Fruit fly (Drosophila melanogaster) whole organism, adult: ENCODE data around the gene CG17075.

ENCODE experiments used
- CG12768 ChIP-seq: fragments of 200-800 bp; sonication (Bioruptor generic); optimal IDR thresholded peaks from 2 replicates; lab custom pipeline; 2017; ENCODE audit warnings: missing biosample characterization, missing genetic modification characterization, mild to moderate bottlenecking, moderate library complexity, missing genetic modification reagents
- CG14711 ChIP-seq: fragments of 200-800 bp; sonication (Bioruptor generic); optimal IDR thresholded peaks from 2 replicates; lab custom pipeline; 2018; ENCODE audit warnings: missing biosample characterization, mild to moderate bottlenecking, missing genetic modification characterization, moderate library complexity
- CG1620 ChIP-seq: fragments of 200-800 bp; sonication (Bioruptor generic); optimal IDR thresholded peaks from 2 replicates; lab custom pipeline; 2016; ENCODE audit warnings: missing biosample characterization, missing genetic modification characterization
- CG5204 ChIP-seq: fragments of 200-800 bp; sonication (Bioruptor generic); optimal IDR thresholded peaks from 2 replicates; lab custom pipeline; 2016; ENCODE audit warnings: missing biosample characterization, missing genetic modification characterization
- CG7045 ChIP-seq: fragments of 200-800 bp; sonication (Bioruptor generic); optimal IDR thresholded peaks from 2 replicates; lab custom pipeline; 2017; ENCODE audit warnings: missing biosample characterization, mild to moderate bottlenecking, missing genetic modification characterization
- CG7101 ChIP-seq: fragments of 200-800 bp; sonication (Bioruptor generic); optimal IDR thresholded peaks from 2 replicates; lab custom pipeline; 2018; ENCODE audit warnings: missing biosample characterization, mild to moderate bottlenecking, missing genetic modification characterization, moderate library complexity
- Clk ChIP-seq: fragments of 200-800 bp; sonication (Bioruptor generic); optimal IDR thresholded peaks from 2 replicates; lab custom pipeline; 2017; ENCODE audit warnings: missing biosample characterization, missing genetic modification characterization
- Mnt ChIP-seq: fragments of 200-800 bp; sonication (Bioruptor generic); optimal IDR thresholded peaks from 2 replicates; lab custom pipeline; 2016; ENCODE audit warnings: missing biosample characterization, mild to moderate bottlenecking, missing genetic modification characterization
- cic ChIP-seq: fragments of 200-800 bp; sonication (Bioruptor generic); optimal IDR thresholded peaks from 2 replicates; lab custom pipeline; 2017; ENCODE audit warnings: missing biosample characterization, mild to moderate bottlenecking, missing genetic modification characterization, moderate library complexity
- cnc ChIP-seq, 2 experiments: fragments of >200 bp; optimal IDR thresholded peaks; 2 replicates each; lab custom pipeline; 2017
- kay ChIP-seq: fragments of 200-800 bp; sonication (Bioruptor generic); peaks from one replicate; lab custom pipeline; 2016; ENCODE audit warnings: missing biosample characterization, missing genetic modification characterization, borderline replicate concordance
- pad ChIP-seq: fragments of 200-800 bp; sonication (Bioruptor generic); optimal IDR thresholded peaks from 3 replicates; lab custom pipeline; 2017; ENCODE audit warnings: missing biosample characterization, missing genetic modification characterization, mild to moderate bottlenecking, moderate library complexity, missing genetic modification reagents
- tj ChIP-seq: fragments of 200-800 bp; sonication (Bioruptor generic); optimal IDR thresholded peaks from 3 replicates; lab custom pipeline; 2017; ENCODE audit warnings: missing biosample characterization, mild to moderate bottlenecking, missing genetic modification characterization, moderate library complexity

dm6 chr2L:305198-305597 lies 37.9 kb upstream of the CG17075 start:
- TF ChIP-seq Mnt (GFP tag; lab: Kevin White, UChicago) (no peak), CG7101 (tag; lab: Kevin White, UChicago) (no peak), cic (no peak), kay (GFP tag; lab: Kevin White, UChicago) (no peak), Clk (GFP tag; lab: Kevin White, UChicago) (no peak), CG12768 (no peak), CG1620 (GFP tag; lab: Kevin White, UChicago) (no peak), tj (GFP tag; lab: Kevin White, UChicago) (peak; percentile 92), CG5204 (GFP tag; lab: Kevin White, UChicago) (no peak), cnc (optimal IDR thresholded peaks at IDR 0.05; lab: Kevin White, UChicago) (no peak), CG14711 (tag; lab: Kevin White, UChicago) (no peak), pad (GFP tag; lab: Kevin White, UChicago) (no peak), CG7045 (GFP tag; lab: Kevin White, UChicago) (no peak)
